Worm (Caenorhabditis elegans): ENCODE data around the gene Y43C5A.7.

Y43C5A.7 gene

ce11 chrIV:10275050-10275449 lies 2.0 kb upstream of the Y43C5A.7 start:
- no peak for TF ChIP-seq lsy-2 (tag; optimal IDR thresholded peaks at IDR 0.05)
- TF ChIP-seq snpc-4 (tag; optimal IDR thresholded peaks at IDR 0.05), result no peak
- no peak for TF ChIP-seq nhr-76 (tag; optimal IDR thresholded peaks at IDR 0.05)
- no peak for TF ChIP-seq zip-8 (tag; optimal IDR thresholded peaks at IDR 0.05)
- TF ChIP-seq sptf-1 (tag; optimal IDR thresholded peaks at IDR 0.05), result no peak
- no peak for TF ChIP-seq lin-13 (tag; optimal IDR thresholded peaks at IDR 0.05)
- no peak for TF ChIP-seq nhr-2 (tag; optimal IDR thresholded peaks at IDR 0.05)
- no peak for TF ChIP-seq elt-1 (tag; optimal IDR thresholded peaks at IDR 0.05; ENCODE audit: borderline replicate concordance, insufficient read depth)
- no peak for TF ChIP-seq flh-1 (GFP tag; optimal IDR thresholded peaks at IDR 0.05)
- no peak for TF ChIP-seq pha-4 (tag; optimal IDR thresholded peaks at IDR 0.05)
- no peak for TF ChIP-seq unc-62 (GFP tag; optimal IDR thresholded peaks at IDR 0.05)
- no peak for TF ChIP-seq ces-1 (GFP tag; optimal IDR thresholded peaks at IDR 0.05)
- TF ChIP-seq unc-120 (tag; optimal IDR thresholded peaks at IDR 0.05; ENCODE audit: poor library complexity, severe bottlenecking), result no peak
- TF ChIP-seq cnd-1 (tag; optimal IDR thresholded peaks at IDR 0.05), result no peak
- TF ChIP-seq elt-3 (tag; optimal IDR thresholded peaks at IDR 0.05), result no peak
- TF ChIP-seq nhr-28 (tag; optimal IDR thresholded peaks at IDR 0.05), result no peak
- no peak for TF ChIP-seq nhr-237 (tag; optimal IDR thresholded peaks at IDR 0.05)
- TF ChIP-seq tbx-8 (GFP tag; optimal IDR thresholded peaks at IDR 0.05), result no peak
- no peak for TF ChIP-seq lin-32 (GFP tag; optimal IDR thresholded peaks at IDR 0.05)
- no peak for TF ChIP-seq unc-39 (tag; optimal IDR thresholded peaks at IDR 0.05)

- TF ChIP-seq lin-32 (GFP tag; optimal IDR thresholded peaks at IDR 0.05) (no peak), nhr-237 (tag; optimal IDR thresholded peaks at IDR 0.05) (no peak), mls-2 (tag; optimal IDR thresholded peaks at IDR 0.05) (no peak), ham-2 (GFP tag; optimal IDR thresholded peaks at IDR 0.05) (no peak), ceh-43 (GFP tag; optimal IDR thresholded peaks at IDR 0.05) (no peak), elt-3 (tag; optimal IDR thresholded peaks at IDR 0.05) (no peak), drap-1 (GFP tag; optimal IDR thresholded peaks at IDR 0.05) (no peak), sptf-1 (tag; optimal IDR thresholded peaks at IDR 0.05) (no peak), cnd-1 (tag; optimal IDR thresholded peaks at IDR 0.05) (no peak), ceh-39 (tag; optimal IDR thresholded peaks at IDR 0.05) (no peak), unc-39 (tag; optimal IDR thresholded peaks at IDR 0.05) (no peak), nhr-76 (tag; optimal IDR thresholded peaks at IDR 0.05) (no peak), elt-1 (tag; optimal IDR thresholded peaks at IDR 0.05; ENCODE audit: borderline replicate concordance, insufficient read depth) (no peak), sem-2 (GFP tag; optimal IDR thresholded peaks at IDR 0.05) (no peak)
These were observed 656 bp downstream of the Y43C5A.7 start, which contains the start of gene Y43C5A.4 for ce11 chrIV:10277716-10278115. Gene Y43C5A.4 (plus strand): TSS chrIV:10278016.

- TF ChIP-seq mab-5 (tag; optimal IDR thresholded peaks at IDR 0.05) (no peak), lin-13 (tag; optimal IDR thresholded peaks at IDR 0.05) (no peak), elt-1 (tag; optimal IDR thresholded peaks at IDR 0.05; ENCODE audit: borderline replicate concordance, insufficient read depth) (no peak), drap-1 (GFP tag; optimal IDR thresholded peaks at IDR 0.05) (no peak), unc-120 (tag; optimal IDR thresholded peaks at IDR 0.05; ENCODE audit: poor library complexity, severe bottlenecking) (no peak), nhr-2 (tag; optimal IDR thresholded peaks at IDR 0.05) (no peak), bed-3 (GFP tag; optimal IDR thresholded peaks at IDR 0.05) (no peak), sem-2 (GFP tag; optimal IDR thresholded peaks at IDR 0.05) (no peak), lin-32 (GFP tag; optimal IDR thresholded peaks at IDR 0.05) (no peak), ztf-11 (tag; optimal IDR thresholded peaks at IDR 0.05) (no peak), nhr-28 (tag; optimal IDR thresholded peaks at IDR 0.05) (no peak), flh-1 (GFP tag; optimal IDR thresholded peaks at IDR 0.05) (no peak), mep-1 (tag; optimal IDR thresholded peaks at IDR 0.05) (no peak), unc-62 (GFP tag; optimal IDR thresholded peaks at IDR 0.05) (no peak), snpc-4 (tag; optimal IDR thresholded peaks at IDR 0.05) (no peak), ceh-43 (GFP tag; optimal IDR thresholded peaks at IDR 0.05) (no peak), mls-2 (tag; optimal IDR thresholded peaks at IDR 0.05) (no peak)
These were observed 4.4 kb downstream of the Y43C5A.7 start, which contains the start of gene thk-1 for ce11 chrIV:10281482-10281881. Gene thk-1 (minus strand): TSS chrIV:10281582.

ce11 chrIV:10284194-10284910 lies 7.3 kb downstream of the Y43C5A.7 start, which contains the start of gene rad-51:
Gene rad-51 (minus strand): TSS chrIV:10284244.
- no peak for TF ChIP-seq sem-2 (GFP tag; optimal IDR thresholded peaks at IDR 0.05)
- TF ChIP-seq pha-4 (tag; optimal IDR thresholded peaks at IDR 0.05), result no peak
- no peak for TF ChIP-seq nhr-12 (tag; optimal IDR thresholded peaks at IDR 0.05)
- no peak for TF ChIP-seq drap-1 (GFP tag; optimal IDR thresholded peaks at IDR 0.05)
- TF ChIP-seq mls-2 (tag; optimal IDR thresholded peaks at IDR 0.05), result no peak
- TF ChIP-seq elt-3 (tag; optimal IDR thresholded peaks at IDR 0.05), result no peak
- peak; percentile 57 for TF ChIP-seq unc-120 (tag; optimal IDR thresholded peaks at IDR 0.05; ENCODE audit: poor library complexity, severe bottlenecking)
- TF ChIP-seq snpc-4 (tag; optimal IDR thresholded peaks at IDR 0.05), result no peak
- TF ChIP-seq nhr-76 (tag; optimal IDR thresholded peaks at IDR 0.05), result no peak
- peak; percentile 66 for TF ChIP-seq mep-1 (tag; optimal IDR thresholded peaks at IDR 0.05)
- TF ChIP-seq lsy-2 (tag; optimal IDR thresholded peaks at IDR 0.05), result no peak
- peak; percentile 18 for TF ChIP-seq nhr-2 (tag; optimal IDR thresholded peaks at IDR 0.05)
- no peak for TF ChIP-seq mab-5 (tag; optimal IDR thresholded peaks at IDR 0.05)
- TF ChIP-seq ham-2 (GFP tag; optimal IDR thresholded peaks at IDR 0.05), result no peak
- no peak for TF ChIP-seq ztf-11 (tag; optimal IDR thresholded peaks at IDR 0.05)

All from whole organism, mixed stage, embryonic.